Fruit fly (Drosophila melanogaster) whole organism, embryonic: Measurements from ENCODE around the gene CG14237.

Source experiments
- Asciz ChIP-seq: fragments of 200-800 bp; sonication (Bioruptor generic); optimal IDR thresholded peaks from 2 replicates; lab custom pipeline; 2017; ENCODE audit warnings: missing biosample characterization, mild to moderate bottlenecking, missing genetic modification characterization, missing genetic modification reagents
- Atf6 ChIP-seq: fragments of 200-800 bp; sonication (Bioruptor generic); IDR thresholded peaks from 2 replicates; pipeline ENCODE4 v1.3.6; 2022; ENCODE audit warnings: missing biosample characterization, missing genetic modification characterization
- BtbVII ChIP-seq: fragments of 200-800 bp; sonication (Bioruptor generic); optimal IDR thresholded peaks from 3 replicates; lab custom pipeline; 2017; ENCODE audit warnings: missing biosample characterization, mild to moderate bottlenecking, missing genetic modification characterization
- CG11247 ChIP-seq: fragments of 200-800 bp; sonication (Bioruptor generic); IDR thresholded peaks from 2 replicates; pipeline ENCODE4 v1.3.6; 2022; ENCODE audit warnings: missing biosample characterization, missing genetic modification characterization
- CG1233 ChIP-seq: fragments of 200-800 bp; sonication (Bioruptor generic); optimal IDR thresholded peaks from 4 replicates; lab custom pipeline; 2018; ENCODE audit warnings: missing biosample characterization, mild to moderate bottlenecking, missing genetic modification characterization
- CG13424 ChIP-seq: fragments of 200-800 bp; sonication (Bioruptor generic); optimal IDR thresholded peaks from 2 replicates; lab custom pipeline; 2019; ENCODE audit warnings: missing biosample characterization, mild to moderate bottlenecking, missing genetic modification characterization, moderate library complexity
- CG14441 ChIP-seq: fragments of 200-800 bp; sonication (Bioruptor generic); IDR thresholded peaks from 2 replicates; pipeline ENCODE4 v1.3.6; 2022; ENCODE audit warnings: missing biosample characterization, missing genetic modification characterization
- CG16779 ChIP-seq: fragments of 200-800 bp; sonication (Bioruptor generic); IDR thresholded peaks from 2 replicates; pipeline ENCODE4 v1.3.6; 2022; ENCODE audit warnings: missing biosample characterization, missing genetic modification characterization
- CG17328 ChIP-seq: fragments of 200-800 bp; sonication (Bioruptor generic); IDR thresholded peaks from 2 replicates; pipeline ENCODE4 v1.3.6; 2022; ENCODE audit warnings: missing biosample characterization, missing genetic modification characterization
- CG17359 ChIP-seq: fragments of 200-800 bp; sonication (Bioruptor generic); optimal IDR thresholded peaks from 3 replicates; lab custom pipeline; 2018; ENCODE audit warnings: missing biosample characterization, mild to moderate bottlenecking, missing genetic modification characterization, moderate library complexity
- CG18619 ChIP-seq: fragments of 200-800 bp; sonication (Bioruptor generic); optimal IDR thresholded peaks from 3 replicates; lab custom pipeline; 2017; ENCODE audit warnings: missing biosample characterization, mild to moderate bottlenecking, missing genetic modification characterization
- CG2678 ChIP-seq: fragments of 200-800 bp; sonication (Bioruptor generic); optimal IDR thresholded peaks from 3 replicates; lab custom pipeline; 2019; ENCODE audit warnings: missing biosample characterization, mild to moderate bottlenecking, missing genetic modification characterization, moderate library complexity
- CG31441 ChIP-seq: fragments of 200-800 bp; sonication (Bioruptor generic); IDR thresholded peaks from 2 replicates; pipeline ENCODE4 v1.3.6; 2022; ENCODE audit warnings: missing biosample characterization, missing genetic modification characterization
- CG32532 ChIP-seq: fragments of 200-800 bp; sonication (Bioruptor generic); IDR thresholded peaks from 2 replicates; pipeline ENCODE4 v1.3.6; 2022; ENCODE audit warnings: missing biosample characterization, missing genetic modification characterization
- CG4328 ChIP-seq: fragments of 200-800 bp; sonication (Bioruptor generic); optimal IDR thresholded peaks from 3 replicates; lab custom pipeline; 2017; ENCODE audit warnings: missing biosample characterization, missing genetic modification reagents, missing genetic modification characterization
- CG4404 ChIP-seq: fragments of 200-800 bp; sonication (Bioruptor generic); IDR thresholded peaks from 2 replicates; pipeline ENCODE4 v1.3.6; 2022; ENCODE audit warnings: missing biosample characterization, missing genetic modification characterization
- CG6854 ChIP-seq: fragments of 200-800 bp; sonication (Bioruptor generic); optimal IDR thresholded peaks from 3 replicates; lab custom pipeline; 2017; ENCODE audit warnings: missing biosample characterization, mild to moderate bottlenecking, missing genetic modification characterization
- CG7556 ChIP-seq: fragments of 200-800 bp; sonication (Bioruptor generic); optimal IDR thresholded peaks from 2 replicates; lab custom pipeline; 2017; ENCODE audit warnings: missing biosample characterization, mild to moderate bottlenecking, missing genetic modification characterization
- CG8089 ChIP-seq: fragments of 200-800 bp; sonication (Bioruptor generic); optimal IDR thresholded peaks from 3 replicates; lab custom pipeline; 2016; ENCODE audit warnings: missing biosample characterization, missing genetic modification characterization
- CG9727 ChIP-seq: fragments of 200-800 bp; sonication (Bioruptor generic); optimal IDR thresholded peaks from 3 replicates; lab custom pipeline; 2017; ENCODE audit warnings: missing biosample characterization, mild to moderate bottlenecking, missing genetic modification characterization
- CG9932 ChIP-seq: fragments of 200-800 bp; sonication (Bioruptor generic); IDR thresholded peaks from 2 replicates; pipeline ENCODE4 v1.3.6; 2022; ENCODE audit warnings: missing biosample characterization, missing genetic modification characterization
- E2f1 ChIP-seq: fragments of 200-800 bp; sonication (Bioruptor generic); IDR thresholded peaks from 2 replicates; pipeline ENCODE4 v1.3.6; 2022; ENCODE audit warnings: missing biosample characterization, missing genetic modification characterization
- HLH3B ChIP-seq: fragments of 200-800 bp; sonication (Bioruptor generic); IDR thresholded peaks from 2 replicates; pipeline ENCODE4 v1.3.6; 2022; ENCODE audit warnings: missing biosample characterization, missing genetic modification characterization
- HmgZ ChIP-seq: fragments of 200-800 bp; sonication (Bioruptor generic); optimal IDR thresholded peaks from 2 replicates; lab custom pipeline; 2018; ENCODE audit warnings: missing biosample characterization, mild to moderate bottlenecking, missing genetic modification characterization
- Max ChIP-seq: fragments of 200-800 bp; sonication (Bioruptor generic); optimal IDR thresholded peaks from 2 replicates; lab custom pipeline; 2016; ENCODE audit warnings: missing biosample characterization, mild to moderate bottlenecking, missing genetic modification characterization
- Mrtf ChIP-seq: fragments of 200-800 bp; sonication (Bioruptor generic); IDR thresholded peaks from 3 replicates; pipeline ENCODE4 v1.3.6; 2022; ENCODE audit warnings: missing biosample characterization, missing genetic modification characterization
- Pdp1 ChIP-seq, 2 experiments: fragments of 200-800 bp; sonication (Bioruptor generic); optimal IDR thresholded peaks; 3 replicates each; lab custom pipeline; 2016; ENCODE audit warnings: missing biosample characterization in 2 of 2, missing genetic modification characterization in 2 of 2, mild to moderate bottlenecking in 1 of 2, moderate library complexity in 1 of 2
- Ptx1 ChIP-seq: fragments of 200-800 bp; sonication (Bioruptor generic); IDR thresholded peaks from 2 replicates; pipeline ENCODE4 v1.3.6; 2022; ENCODE audit warnings: missing biosample characterization, missing genetic modification characterization
- Trl ChIP-seq, 3 experiments: fragments of >200 bp in 2 of 3; fragments of 200-800 bp in 1 of 3; sonication (Bioruptor generic) in 1 of 3; optimal IDR thresholded peaks; 2 replicates in 1 of 3; 3 replicates in 2 of 3; lab custom pipeline; 2016 to 2017; ENCODE audit warnings: missing biosample characterization in 1 of 3, missing genetic modification characterization in 1 of 3
- amos ChIP-seq: fragments of 200-800 bp; sonication (Bioruptor generic); IDR thresholded peaks from 2 replicates; pipeline ENCODE4 v1.3.6; 2022; ENCODE audit warnings: missing biosample characterization, missing genetic modification characterization; ENCODE audit not compliant: partially characterized antibody
- ara ChIP-seq: fragments of 200-800 bp; sonication (Bioruptor generic); IDR thresholded peaks from 2 replicates; pipeline ENCODE4 v1.3.6; 2022; ENCODE audit warnings: missing biosample characterization, missing genetic modification characterization
- az2 ChIP-seq: fragments of 200-800 bp; sonication (Bioruptor generic); optimal IDR thresholded peaks from 3 replicates; lab custom pipeline; 2016; ENCODE audit warnings: missing biosample characterization, missing genetic modification characterization
- cg ChIP-seq: fragments of 200-800 bp; sonication (Bioruptor generic); optimal IDR thresholded peaks from 3 replicates; lab custom pipeline; 2019; ENCODE audit warnings: missing biosample characterization, mild to moderate bottlenecking, missing genetic modification characterization, moderate library complexity
- dimm ChIP-seq: fragments of 200-800 bp; sonication (Bioruptor generic); IDR thresholded peaks from 2 replicates; pipeline ENCODE4 v1.3.6; 2022; ENCODE audit warnings: missing biosample characterization, missing genetic modification characterization
- ind ChIP-seq: fragments of 200-800 bp; sonication (Bioruptor generic); optimal IDR thresholded peaks from 3 replicates; lab custom pipeline; 2016; ENCODE audit warnings: missing biosample characterization, missing genetic modification characterization
- lilli ChIP-seq: fragments of 200-800 bp; sonication (Bioruptor generic); optimal IDR thresholded peaks from 3 replicates; lab custom pipeline; 2016; ENCODE audit warnings: missing biosample characterization, missing genetic modification characterization
- nau ChIP-seq: fragments of 200-800 bp; sonication (Bioruptor generic); optimal IDR thresholded peaks from 3 replicates; lab custom pipeline; 2017; ENCODE audit warnings: missing biosample characterization, mild to moderate bottlenecking, missing genetic modification characterization, missing genetic modification reagents
- oc ChIP-seq: fragments of 200-800 bp; sonication (Bioruptor generic); optimal IDR thresholded peaks from 2 replicates; lab custom pipeline; 2018; ENCODE audit warnings: missing biosample characterization, mild to moderate bottlenecking, missing genetic modification characterization, moderate library complexity
- pum ChIP-seq: fragments of 200-800 bp; sonication (Bioruptor generic); optimal IDR thresholded peaks from 2 replicates; lab custom pipeline; 2016; ENCODE audit warnings: missing biosample characterization, missing genetic modification characterization
- sd ChIP-seq: fragments of 200-800 bp; sonication (Bioruptor generic); optimal IDR thresholded peaks from 3 replicates; lab custom pipeline; 2018; ENCODE audit warnings: missing biosample characterization, mild to moderate bottlenecking, missing genetic modification characterization, moderate library complexity
- sens ChIP-seq: fragments of 200-800 bp; sonication (Bioruptor generic); peaks from one replicate; lab custom pipeline; 2016; ENCODE audit warnings: missing biosample characterization, missing genetic modification characterization
- sob ChIP-seq: fragments of 200-800 bp; sonication (Bioruptor generic); IDR thresholded peaks from 2 replicates; pipeline ENCODE4 v1.3.6; 2022; ENCODE audit warnings: missing biosample characterization, missing genetic modification characterization
- stc ChIP-seq: fragments of 200-800 bp; sonication (Bioruptor generic); IDR thresholded peaks from 2 replicates; pipeline ENCODE4 v1.3.6; 2022; ENCODE audit warnings: missing biosample characterization, missing genetic modification characterization
- tx ChIP-seq: fragments of 200-800 bp; sonication (Bioruptor generic); optimal IDR thresholded peaks from 2 replicates; lab custom pipeline; 2016; ENCODE audit warnings: missing biosample characterization, missing genetic modification characterization
- unc-4 ChIP-seq: fragments of 200-800 bp; sonication (Bioruptor generic); IDR thresholded peaks from 2 replicates; pipeline ENCODE4 v1.3.6; 2022; ENCODE audit warnings: missing biosample characterization, missing genetic modification characterization; ENCODE audit not compliant: partially characterized antibody
- unpg ChIP-seq: fragments of 200-800 bp; sonication (Bioruptor generic); optimal IDR thresholded peaks from 3 replicates; lab custom pipeline; 2018; ENCODE audit warnings: missing biosample characterization, mild to moderate bottlenecking, missing genetic modification characterization, moderate library complexity
- yki ChIP-seq: fragments of >200 bp; optimal IDR thresholded peaks from 3 replicates; lab custom pipeline; 2018
- zf30C ChIP-seq: fragments of 200-800 bp; sonication (Bioruptor generic); optimal IDR thresholded peaks from 3 replicates; lab custom pipeline; 2018; ENCODE audit warnings: missing biosample characterization, mild to moderate bottlenecking, missing genetic modification characterization

CG14237 gene

dm6 chr3R:26462173-26462959 lies 5.7 kb downstream of the CG14237 start (continued):
- 0 out of 2 replicates have a peak, but pooled peaks have one; percentile 10 for TF ChIP-seq unc-4 (GFP tag; lab: Robert Waterston, UW)
- TF ChIP-seq oc (tag; lab: Kevin White, UChicago) = peak; percentile 3
- TF ChIP-seq BtbVII (GFP tag; lab: Kevin White, UChicago) = no peak
- peak; percentile 40 for TF ChIP-seq zf30C (GFP tag; lab: Kevin White, UChicago)
- peak; percentile 2 for TF ChIP-seq yki
- no peak for TF ChIP-seq Mrtf (GFP tag; lab: Robert Waterston, UW)
- TF ChIP-seq CG32532 (GFP tag; lab: Robert Waterston, UW) = peak; percentile 64; the same call in 1 of the 2 replicates
- TF ChIP-seq Atf6 (GFP tag; lab: Robert Waterston, UW) = 0 out of 2 replicates have a peak, but pooled peaks have one; percentile 32
- peak; percentile 43 for TF ChIP-seq CG7556 (GFP tag; lab: Kevin White, UChicago)
- peak; percentile 51; the same call in 1 of the 2 replicates for TF ChIP-seq CG31441 (GFP tag; lab: Robert Waterston, UW)
- TF ChIP-seq Pdp1 (GFP tag; optimal IDR thresholded peaks at IDR 0.05; lab: Kevin White, UChicago) = peak in 1 of 2 experiments; percentile 29
- no peak for TF ChIP-seq CG1233 (GFP tag; lab: Kevin White, UChicago)
- TF ChIP-seq cg = peak; percentile 12
- TF ChIP-seq Max (GFP tag; lab: Kevin White, UChicago) = peak; percentile 21
- TF ChIP-seq amos (GFP tag; lab: Robert Waterston, UW) = no peak
- no peak for TF ChIP-seq HmgZ (tag; lab: Kevin White, UChicago)
- peak; percentile 4 for TF ChIP-seq CG18619 (GFP tag; lab: Kevin White, UChicago)
- TF ChIP-seq nau (GFP tag; lab: Kevin White, UChicago) = peak; percentile 7
- 0 out of 2 replicates have a peak, but pooled peaks have one; percentile 24 for TF ChIP-seq Ptx1 (GFP tag; lab: Robert Waterston, UW)
- TF ChIP-seq HLH3B (GFP tag; lab: Robert Waterston, UW) = peak; percentile 15; the same call in 1 of the 2 replicates
- 0 out of 2 replicates have a peak, but pooled peaks have one; percentile 16 for TF ChIP-seq ara
- 0 out of 2 replicates have a peak, but pooled peaks have one; percentile 48 for TF ChIP-seq CG16779 (GFP tag; lab: Robert Waterston, UW)
- TF ChIP-seq CG6854 = peak; percentile 1
- TF ChIP-seq CG13424 = peak; percentile 40
- TF ChIP-seq unpg (GFP tag; lab: Kevin White, UChicago) = peak; percentile 37
- no peak for TF ChIP-seq pum (GFP tag; lab: Kevin White, UChicago)
- TF ChIP-seq Trl (optimal IDR thresholded peaks at IDR 0.05; lab: Kevin White, UChicago) = peak; percentile 83 to 84
- no peak for TF ChIP-seq Trl (GFP tag; optimal IDR thresholded peaks at IDR 0.05; lab: Kevin White, UChicago)
- TF ChIP-seq CG4404 (GFP tag; lab: Robert Waterston, UW) = no peak
- peak; percentile 10 for TF ChIP-seq sens (GFP tag; lab: Kevin White, UChicago)
- no peak for TF ChIP-seq sob (GFP tag; lab: Robert Waterston, UW)
- peak; percentile 61 for TF ChIP-seq CG2678 (tag; lab: Kevin White, UChicago)
- peak; percentile 13 for TF ChIP-seq tx (GFP tag; lab: Kevin White, UChicago)
- TF ChIP-seq CG14441 (GFP tag; lab: Robert Waterston, UW) = peak; percentile 51
- peak; percentile 11 for TF ChIP-seq CG9727 (GFP tag; lab: Kevin White, UChicago)
- peak; percentile 36 for TF ChIP-seq E2f1 (GFP tag; lab: Robert Waterston, UW)
- peak; percentile 12 for TF ChIP-seq az2 (GFP tag; lab: Kevin White, UChicago)
- TF ChIP-seq ind = peak; percentile 35
- TF ChIP-seq CG4328 (GFP tag; lab: Kevin White, UChicago) = peak; percentile 6
- peak; percentile 42 for TF ChIP-seq CG17359 (tag; lab: Kevin White, UChicago)
- TF ChIP-seq stc = 0 out of 2 replicates have a peak, but pooled peaks have one; percentile 22
- 0 out of 2 replicates have a peak, but pooled peaks have one; percentile 31 for TF ChIP-seq CG17328 (GFP tag; lab: Robert Waterston, UW)
- peak; percentile 3 for TF ChIP-seq lilli
- TF ChIP-seq dimm (GFP tag; lab: Robert Waterston, UW) = no peak
- TF ChIP-seq Asciz (GFP tag; lab: Kevin White, UChicago) = peak; percentile 26
- TF ChIP-seq CG8089 (GFP tag; lab: Kevin White, UChicago) = no peak
- TF ChIP-seq sd (tag; lab: Kevin White, UChicago) = peak; percentile 8
- 0 out of 2 replicates have a peak, but pooled peaks have one; percentile 45 for TF ChIP-seq CG9932 (GFP tag; lab: Robert Waterston, UW)
- 0 out of 2 replicates have a peak, but pooled peaks have one; percentile 30 for TF ChIP-seq CG11247
